Worm (Caenorhabditis elegans) whole organism, L4 larva: Measurements from ENCODE around the gene zzz-1.

Source experiments
- R02D3.7 ChIP-seq: fragments of 150-350 bp; sonication (generic microtip); optimal IDR thresholded peaks from 3 replicates; lab custom pipeline; 2014; ENCODE audit warnings: missing biosample characterization, missing genetic modification characterization
- Y105C5A.15 ChIP-seq: fragments of 200-800 bp; sonication (Bioruptor generic); IDR thresholded peaks from 2 replicates; pipeline ENCODE4 v1.3.6; 2022; ENCODE audit warnings: missing genetic modification characterization, missing compliant biosample characterization
- aly-2 ChIP-seq: sonication (generic microtip); optimal IDR thresholded peaks from 2 replicates; lab custom pipeline; 2018; ENCODE audit warnings: missing biosample characterization, missing genetic modification characterization
- ceh-62 ChIP-seq: sonication (generic microtip); optimal IDR thresholded peaks from 2 replicates; lab custom pipeline; 2017; ENCODE audit warnings: missing biosample characterization, missing genetic modification characterization
- ctbp-1 ChIP-seq: fragments of 200-800 bp; sonication (Bioruptor generic); IDR thresholded peaks from 2 replicates; pipeline ENCODE4 v1.3.6; 2022; ENCODE audit warnings: missing genetic modification reagents, missing genetic modification characterization, missing compliant biosample characterization
- lin-13 ChIP-seq: fragments of 150-350 bp; optimal IDR thresholded peaks from 2 replicates; lab custom pipeline; 2014; ENCODE audit warnings: missing biosample characterization, missing genetic modification reagents, missing genetic modification characterization
- nhr-11 ChIP-seq: fragments of 150-350 bp; optimal IDR thresholded peaks from 2 replicates; lab custom pipeline; 2014; ENCODE audit warnings: missing biosample characterization, missing genetic modification characterization

DNA sequence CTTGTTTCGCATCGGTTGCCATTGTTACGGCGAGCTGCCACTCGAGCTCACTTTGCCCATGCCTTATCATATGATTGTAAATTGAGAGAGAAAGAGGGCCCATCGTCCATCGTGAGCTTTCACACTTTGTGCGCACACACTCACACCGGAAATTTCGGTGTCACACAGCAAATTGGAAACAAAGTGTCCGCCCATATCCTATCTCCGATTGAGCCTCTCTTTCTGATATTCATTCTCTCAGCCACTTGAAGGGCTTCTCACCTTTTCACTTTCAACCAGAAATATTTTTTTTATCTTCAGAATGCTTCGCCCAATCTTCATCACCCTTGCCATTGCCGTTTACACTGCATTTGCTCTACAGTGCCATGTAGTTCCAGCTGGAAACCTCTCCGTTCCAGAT is 20.5 kb upstream of the zzz-1 start, which contains the start of gene F58B4.3:
- no peak for TF ChIP-seq Y105C5A.15
- TF ChIP-seq aly-2 = no peak
- no peak for TF ChIP-seq R02D3.7 (tag; lab: Kevin White, UChicago)
- TF ChIP-seq ceh-62 = no peak
- TF ChIP-seq lin-13 = no peak
- TF ChIP-seq ctbp-1 = no peak
- TF ChIP-seq nhr-11 (tag; lab: Kevin White, UChicago) = no peak
